Worm (Caenorhabditis elegans) whole organism, L2 larva: ENCODE results near the gene ccep-97.

Source experiments
- F13H6.1 ChIP-seq: sonication (generic microtip); optimal IDR thresholded peaks from 2 replicates; lab custom pipeline; 2016; ENCODE audit warnings: missing genetic modification characterization, missing compliant biosample characterization
- R02D3.7 ChIP-seq: fragments of 150-350 bp; optimal IDR thresholded peaks from 2 replicates; lab custom pipeline; 2014; ENCODE audit warnings: missing biosample characterization, missing genetic modification characterization
- aly-2 ChIP-seq: fragments of 150-350 bp; optimal IDR thresholded peaks from 2 replicates; lab custom pipeline; 2014; ENCODE audit warnings: missing biosample characterization, missing genetic modification characterization
- ceh-16 ChIP-seq: fragments of 150-350 bp; optimal IDR thresholded peaks from 2 replicates; lab custom pipeline; 2014; ENCODE audit warnings: missing biosample characterization, missing genetic modification characterization
- ceh-82 ChIP-seq: fragments of 150-350 bp; optimal IDR thresholded peaks from 2 replicates; lab custom pipeline; 2014; ENCODE audit warnings: missing biosample characterization, missing genetic modification characterization
- lin-11 ChIP-seq: fragments of 150-350 bp; sonication (generic microtip); optimal IDR thresholded peaks from 2 replicates; lab custom pipeline; 2014; ENCODE audit warnings: missing biosample characterization, missing genetic modification characterization, inconsistent platforms, mixed read lengths
- lin-13 ChIP-seq: fragments of 150-350 bp; optimal IDR thresholded peaks from 2 replicates; lab custom pipeline; 2014; ENCODE audit warnings: missing biosample characterization, missing genetic modification reagents, missing genetic modification characterization
- nhr-25 ChIP-seq: fragments of 150-350 bp; sonication (generic microtip); optimal IDR thresholded peaks from 3 replicates; lab custom pipeline; 2014; ENCODE audit warnings: missing biosample characterization, missing genetic modification characterization
- skn-1 ChIP-seq: sonication (generic microtip); optimal IDR thresholded peaks from 2 replicates; lab custom pipeline; 2017; ENCODE audit warnings: missing biosample characterization, missing genetic modification characterization
- unc-39 ChIP-seq: fragments of 150-350 bp; optimal IDR thresholded peaks from 2 replicates; lab custom pipeline; 2014; ENCODE audit warnings: missing biosample characterization, missing genetic modification characterization

- TF ChIP-seq F13H6.1 (peak; percentile 65), nhr-25 (tag; lab: Kevin White, UChicago) (peak; percentile 22), lin-11 (tag; lab: Kevin White, UChicago) (no peak), aly-2 (tag; lab: Kevin White, UChicago) (no peak), ceh-82 (tag; lab: Kevin White, UChicago) (no peak), skn-1 (tag; lab: Kevin White, UChicago) (no peak), R02D3.7 (no peak), ceh-16 (tag; lab: Kevin White, UChicago) (no peak), unc-39 (tag; lab: Kevin White, UChicago) (no peak), lin-13 (GFP tag; lab: Kevin White, UChicago) (no peak)
These were observed 44.3 kb upstream of the ccep-97 start, which contains the start of gene C37H5.13 for ce11 chrV:4862737-4863136.
